Fruit fly (Drosophila melanogaster) whole organism, prepupa: Measurements from ENCODE around the gene CG9302.
A peak's percentile ranks its signal among the peaks of the same experiment; 100 is the strongest.

Experiments used
- Blimp-1 ChIP-seq: fragments of 200-800 bp; sonication (Bioruptor generic); optimal IDR thresholded peaks from 3 replicates; lab custom pipeline; 2017; ENCODE audit warnings: missing biosample characterization, missing genetic modification characterization, mild to moderate bottlenecking, moderate library complexity, missing genetic modification reagents
- CG10631 ChIP-seq: fragments of 200-800 bp; sonication (Bioruptor generic); optimal IDR thresholded peaks from 2 replicates; lab custom pipeline; 2016; ENCODE audit warnings: missing biosample characterization, missing genetic modification characterization
- CG11902 ChIP-seq: fragments of 200-800 bp; sonication (Bioruptor generic); optimal IDR thresholded peaks from 3 replicates; lab custom pipeline; 2016; ENCODE audit warnings: missing biosample characterization, missing genetic modification characterization
- CG1621 ChIP-seq: fragments of 200-800 bp; sonication (Bioruptor generic); optimal IDR thresholded peaks from 3 replicates; lab custom pipeline; 2018; ENCODE audit warnings: missing biosample characterization, mild to moderate bottlenecking, missing genetic modification characterization
- CG3032 ChIP-seq: fragments of 200-800 bp; optimal IDR thresholded peaks from 2 replicates; lab custom pipeline; 2019; ENCODE audit warnings: missing biosample characterization, mild to moderate bottlenecking, missing genetic modification characterization, moderate library complexity
- CG31627 ChIP-seq: fragments of 200-800 bp; sonication (Bioruptor generic); optimal IDR thresholded peaks from 3 replicates; lab custom pipeline; 2016; ENCODE audit warnings: missing biosample characterization, missing genetic modification characterization
- CG32006 ChIP-seq: fragments of 200-800 bp; sonication (Bioruptor generic); optimal IDR thresholded peaks from 3 replicates; lab custom pipeline; 2017; ENCODE audit warnings: missing biosample characterization, mild to moderate bottlenecking, missing genetic modification characterization
- CG34406 ChIP-seq: fragments of 200-800 bp; sonication (Bioruptor generic); optimal IDR thresholded peaks from 3 replicates; lab custom pipeline; 2016; ENCODE audit warnings: missing biosample characterization, missing genetic modification characterization
- CG3919 ChIP-seq: fragments of 200-800 bp; sonication (Bioruptor generic); optimal IDR thresholded peaks from 3 replicates; lab custom pipeline; 2016; ENCODE audit warnings: missing biosample characterization, missing genetic modification characterization
- CG4318 ChIP-seq: fragments of 200-800 bp; sonication (Bioruptor generic); optimal IDR thresholded peaks from 3 replicates; lab custom pipeline; 2017; ENCODE audit warnings: missing biosample characterization, mild to moderate bottlenecking, missing genetic modification characterization
- CG6792 ChIP-seq: fragments of 200-800 bp; sonication (Bioruptor generic); optimal IDR thresholded peaks from 3 replicates; lab custom pipeline; 2016; ENCODE audit warnings: missing biosample characterization, missing genetic modification characterization
- CG6808 ChIP-seq: fragments of 200-800 bp; sonication (Bioruptor generic); optimal IDR thresholded peaks from 3 replicates; lab custom pipeline; 2017; ENCODE audit warnings: missing biosample characterization, missing genetic modification characterization, mild to moderate bottlenecking, moderate library complexity, missing genetic modification reagents
- CG6854 ChIP-seq: fragments of 200-800 bp; sonication (Bioruptor generic); optimal IDR thresholded peaks from 2 replicates; lab custom pipeline; 2017; ENCODE audit warnings: missing biosample characterization, mild to moderate bottlenecking, missing genetic modification characterization
- CG7368 ChIP-seq: fragments of 200-800 bp; sonication (Bioruptor generic); optimal IDR thresholded peaks from 3 replicates; lab custom pipeline; 2016; ENCODE audit warnings: missing biosample characterization, missing genetic modification characterization
- CG8119 ChIP-seq: fragments of 200-800 bp; sonication (Bioruptor generic); IDR thresholded peaks from 3 replicates; pipeline ENCODE4 v1.3.6; 2022; ENCODE audit warnings: missing biosample characterization, missing genetic modification characterization
- CG8319 ChIP-seq: fragments of 200-800 bp; sonication (Bioruptor generic); optimal IDR thresholded peaks from 3 replicates; lab custom pipeline; 2016; ENCODE audit warnings: missing biosample characterization, missing genetic modification characterization
- CG9139 ChIP-seq: fragments of 200-800 bp; sonication (Bioruptor generic); optimal IDR thresholded peaks from 3 replicates; lab custom pipeline; 2017; ENCODE audit warnings: missing biosample characterization, mild to moderate bottlenecking, missing genetic modification characterization
- Eip75B ChIP-seq: fragments of 200-800 bp; sonication (Bioruptor generic); optimal IDR thresholded peaks from 3 replicates; lab custom pipeline; 2016; ENCODE audit warnings: missing biosample characterization, missing genetic modification characterization
- Eip78C ChIP-seq: fragments of 200-800 bp; sonication (Bioruptor generic); peaks from one replicate; lab custom pipeline; 2016; ENCODE audit warnings: missing biosample characterization, missing genetic modification characterization
- Eip93F ChIP-seq: fragments of 200-800 bp; sonication (Bioruptor generic); optimal IDR thresholded peaks from 2 replicates; lab custom pipeline; 2016; ENCODE audit warnings: missing biosample characterization, mild to moderate bottlenecking, missing genetic modification characterization
- Ets21C ChIP-seq: fragments of 200-800 bp; sonication (Bioruptor generic); optimal IDR thresholded peaks from 3 replicates; lab custom pipeline; 2016; ENCODE audit warnings: missing biosample characterization, missing genetic modification characterization
- Ets96B ChIP-seq: fragments of 200-800 bp; optimal IDR thresholded peaks from 2 replicates; lab custom pipeline; 2019; ENCODE audit warnings: missing biosample characterization, mild to moderate bottlenecking, missing genetic modification characterization, moderate library complexity
- Hr38 ChIP-seq: sonication (Bioruptor generic); optimal IDR thresholded peaks from 2 replicates; lab custom pipeline; 2016; ENCODE audit warnings: missing biosample characterization, missing genetic modification characterization
- Hr39 ChIP-seq: fragments of 200-800 bp; sonication (Bioruptor generic); optimal IDR thresholded peaks from 2 replicates; lab custom pipeline; 2016; ENCODE audit warnings: missing biosample characterization, missing genetic modification characterization
- Hr4 ChIP-seq: fragments of 200-800 bp; sonication (Bioruptor generic); optimal IDR thresholded peaks from 3 replicates; lab custom pipeline; 2016; ENCODE audit warnings: missing biosample characterization, missing genetic modification characterization
- Lpt ChIP-seq: fragments of 200-800 bp; sonication (Bioruptor generic); optimal IDR thresholded peaks from 3 replicates; lab custom pipeline; 2016; ENCODE audit warnings: missing biosample characterization, missing genetic modification characterization
- Smox ChIP-seq: fragments of 200-800 bp; sonication (Bioruptor generic); optimal IDR thresholded peaks from 3 replicates; lab custom pipeline; 2016; ENCODE audit warnings: missing biosample characterization, missing genetic modification characterization
- Sox102F ChIP-seq: fragments of 200-800 bp; sonication (Bioruptor generic); optimal IDR thresholded peaks from 2 replicates; lab custom pipeline; 2016; ENCODE audit warnings: missing biosample characterization, mild to moderate bottlenecking, missing genetic modification characterization
- Sox14 ChIP-seq: fragments of 200-800 bp; sonication (Bioruptor generic); optimal IDR thresholded peaks from 3 replicates; lab custom pipeline; 2016; ENCODE audit warnings: missing biosample characterization, missing genetic modification characterization
- Sox15 ChIP-seq: fragments of 200-800 bp; sonication (Bioruptor generic); optimal IDR thresholded peaks from 3 replicates; lab custom pipeline; 2016; ENCODE audit warnings: missing biosample characterization, missing genetic modification characterization
- achi ChIP-seq: fragments of 200-800 bp; sonication (Bioruptor generic); optimal IDR thresholded peaks from 3 replicates; lab custom pipeline; 2016; ENCODE audit warnings: missing biosample characterization, missing genetic modification characterization
- acj6 ChIP-seq: fragments of 200-800 bp; sonication (Bioruptor generic); optimal IDR thresholded peaks from 3 replicates; lab custom pipeline; 2016; ENCODE audit warnings: missing biosample characterization, missing genetic modification characterization
- cyc ChIP-seq: fragments of 200-800 bp; sonication (Bioruptor generic); optimal IDR thresholded peaks from 3 replicates; lab custom pipeline; 2016; ENCODE audit warnings: missing biosample characterization, missing genetic modification characterization
- dac ChIP-seq: fragments of 200-800 bp; sonication (Bioruptor generic); optimal IDR thresholded peaks from 2 replicates; lab custom pipeline; 2017; ENCODE audit warnings: missing biosample characterization, mild to moderate bottlenecking, missing genetic modification characterization
- eg ChIP-seq: fragments of 200-800 bp; sonication (Bioruptor generic); IDR thresholded peaks from 3 replicates; pipeline ENCODE4 v1.3.6; 2022; ENCODE audit warnings: missing biosample characterization, missing genetic modification characterization
- esn ChIP-seq: fragments of 200-800 bp; sonication (Bioruptor generic); optimal IDR thresholded peaks from 2 replicates; lab custom pipeline; 2016; ENCODE audit warnings: missing biosample characterization, mild to moderate bottlenecking, missing genetic modification characterization, moderate library complexity
- fd59A ChIP-seq: fragments of 200-800 bp; sonication (Bioruptor generic); optimal IDR thresholded peaks from 2 replicates; lab custom pipeline; 2017; ENCODE audit warnings: missing biosample characterization, mild to moderate bottlenecking, missing genetic modification characterization, missing genetic modification reagents
- lz ChIP-seq: fragments of 200-800 bp; sonication (Bioruptor generic); optimal IDR thresholded peaks from 3 replicates; lab custom pipeline; 2016; ENCODE audit warnings: missing biosample characterization, missing genetic modification characterization
- net ChIP-seq: fragments of 200-800 bp; sonication (Bioruptor generic); optimal IDR thresholded peaks from 3 replicates; lab custom pipeline; 2016; ENCODE audit warnings: missing biosample characterization, missing genetic modification characterization
- pdm3 ChIP-seq: fragments of 200-800 bp; sonication (Bioruptor generic); optimal IDR thresholded peaks from 3 replicates; lab custom pipeline; 2016; ENCODE audit warnings: missing biosample characterization, missing genetic modification characterization
- salr ChIP-seq, 2 experiments: fragments of 200-800 bp; sonication (Bioruptor generic); optimal IDR thresholded peaks; 3 replicates each; lab custom pipeline; 2016 to 2018; ENCODE audit warnings: missing biosample characterization in 2 of 2, missing genetic modification characterization in 2 of 2, mild to moderate bottlenecking in 1 of 2
- spab ChIP-seq: fragments of 200-800 bp; sonication (Bioruptor generic); optimal IDR thresholded peaks from 2 replicates; lab custom pipeline; 2017; ENCODE audit warnings: missing biosample characterization, mild to moderate bottlenecking, missing genetic modification characterization, missing genetic modification reagents
- topi ChIP-seq: fragments of 200-800 bp; sonication (Bioruptor generic); optimal IDR thresholded peaks from 3 replicates; lab custom pipeline; 2016; ENCODE audit warnings: missing biosample characterization, missing genetic modification characterization

CG9302 gene

dm6 chr2L:13368940-13369339 is 9.4 kb downstream of the CG9302 start, which contains the start of gene CG31855 (continued):
- TF ChIP-seq CG1621 (tag; lab: Kevin White, UChicago) (peak; percentile 44), Sox14 (GFP tag; lab: Kevin White, UChicago) (peak; percentile 85), CG4318 (GFP tag; lab: Kevin White, UChicago) (no peak), pdm3 (peak; percentile 83), eg (GFP tag; lab: Robert Waterston, UW) (peak; percentile 80), fd59A (peak; percentile 27), Sox102F (GFP tag; lab: Kevin White, UChicago) (peak; percentile 87), salr (GFP tag; optimal IDR thresholded peaks at IDR 0.05; lab: Kevin White, UChicago) (peak; percentile 42 to 64), topi (GFP tag; lab: Kevin White, UChicago) (peak; percentile 84), spab (GFP tag; lab: Kevin White, UChicago) (peak; percentile 50), Eip75B (GFP tag; lab: Kevin White, UChicago) (peak; percentile 77), CG8119 (GFP tag; lab: Robert Waterston, UW) (peak; percentile 66), CG6854 (peak; percentile 65), Ets96B (tag; lab: Kevin White, UChicago) (peak; percentile 62)

DNA sequence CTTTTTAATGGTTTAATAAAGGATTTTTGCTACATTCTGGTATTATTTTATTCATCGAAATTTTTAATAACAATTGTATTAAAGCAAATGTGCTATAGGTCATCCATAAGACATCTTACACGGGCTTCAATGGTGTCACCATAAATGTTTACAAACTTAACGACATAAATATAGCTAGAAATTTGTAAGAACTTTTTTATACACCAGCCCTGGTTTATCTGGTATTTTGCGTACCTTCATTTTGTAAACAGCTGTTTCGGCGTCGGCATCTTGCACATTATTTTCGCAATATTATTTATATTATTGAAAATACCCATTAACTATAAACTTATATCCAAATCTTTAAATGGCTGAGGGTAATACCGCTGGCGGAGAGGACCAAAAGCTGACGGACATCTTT is 11.0 kb downstream of the CG9302 start, which contains the start of gene Tap42:
Gene Tap42 (plus strand): TSS at position 240 of the 400 bp plus-strand sequence.
- peak; percentile 24 for TF ChIP-seq acj6 (GFP tag; lab: Kevin White, UChicago)
- peak; percentile 3 for TF ChIP-seq CG3032 (tag; lab: Kevin White, UChicago)
- peak; percentile 79 for TF ChIP-seq Eip78C (GFP tag; lab: Kevin White, UChicago)
- TF ChIP-seq Hr4 (GFP tag; lab: Kevin White, UChicago), result peak; percentile 25
- TF ChIP-seq lz (GFP tag; lab: Kevin White, UChicago), result peak; percentile 5
- no peak for TF ChIP-seq CG9139 (GFP tag; lab: Kevin White, UChicago)
- peak; percentile 9 for TF ChIP-seq cyc (GFP tag; lab: Kevin White, UChicago)
- TF ChIP-seq Blimp-1 (GFP tag; lab: Kevin White, UChicago), result no peak
- no peak for TF ChIP-seq eg (GFP tag; lab: Robert Waterston, UW)
- peak; percentile 45 for TF ChIP-seq esn (GFP tag; lab: Kevin White, UChicago)
- TF ChIP-seq pdm3, result peak; percentile 25
- TF ChIP-seq CG6792 (GFP tag; lab: Kevin White, UChicago), result no peak
- TF ChIP-seq Smox (GFP tag; lab: Kevin White, UChicago), result peak; percentile 37
- TF ChIP-seq Eip93F (GFP tag; lab: Kevin White, UChicago), result peak; percentile 34

DNA sequence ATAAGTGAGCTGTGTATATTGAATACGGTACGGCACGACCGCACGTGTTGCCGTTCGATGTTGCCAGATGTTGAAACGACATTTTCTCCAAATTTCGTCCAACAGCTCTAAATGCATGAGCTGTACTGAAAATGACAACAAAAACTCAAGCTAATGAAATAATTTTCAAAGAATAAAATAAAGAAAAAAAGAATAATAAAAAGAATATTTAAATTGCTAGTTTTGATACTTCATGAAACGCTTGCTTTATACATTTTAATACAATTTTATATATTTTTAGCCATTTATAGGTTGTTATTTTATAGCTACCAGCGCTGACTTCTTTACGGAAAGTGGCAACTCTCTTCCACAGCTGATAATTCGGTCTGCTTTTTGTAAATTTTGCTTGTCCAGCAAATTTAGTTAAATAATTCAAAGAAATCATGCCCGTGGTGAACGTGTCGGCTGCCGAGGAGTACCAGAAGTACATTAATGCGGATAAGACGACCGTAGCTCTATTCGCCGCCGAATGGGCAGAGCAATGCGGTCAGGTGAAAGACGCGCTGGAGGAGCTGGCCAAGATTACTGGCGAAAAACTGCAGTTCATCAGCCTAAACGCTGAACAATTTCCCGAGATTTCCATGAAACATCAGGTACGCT is 12.1 kb downstream of the CG9302 start, which contains the start of the genes Nnp-1 and Grx3:
Gene Nnp-1 (minus strand): TSS at position 81 of the 639 bp plus-strand sequence.
Gene Grx3 (plus strand): TSS at position 339 of the 639 bp plus-strand sequence.
- peak; percentile 45 for TF ChIP-seq Hr39
- peak; percentile 39 for TF ChIP-seq Smox (GFP tag; lab: Kevin White, UChicago)
- no peak for TF ChIP-seq net
- peak; percentile 22 for TF ChIP-seq CG8319 (GFP tag; lab: Kevin White, UChicago)
- TF ChIP-seq Sox15, result peak; percentile 20
- TF ChIP-seq salr (GFP tag; optimal IDR thresholded peaks at IDR 0.05; lab: Kevin White, UChicago), result no peak
- no peak for TF ChIP-seq Eip75B (GFP tag; lab: Kevin White, UChicago)
- no peak for TF ChIP-seq CG8119 (GFP tag; lab: Robert Waterston, UW)
- TF ChIP-seq dac (GFP tag; lab: Kevin White, UChicago), result no peak
- TF ChIP-seq Hr38 (GFP tag; lab: Kevin White, UChicago), result no peak
- TF ChIP-seq CG34406 (GFP tag; lab: Kevin White, UChicago), result peak; percentile 43
- TF ChIP-seq CG3919 (GFP tag; lab: Kevin White, UChicago), result no peak
- TF ChIP-seq eg (GFP tag; lab: Robert Waterston, UW), result peak; percentile 32; the same call in 1 of the 3 replicates
- TF ChIP-seq CG31627 (GFP tag; lab: Kevin White, UChicago), result peak; percentile 27
- no peak for TF ChIP-seq CG32006 (GFP tag; lab: Kevin White, UChicago)
- TF ChIP-seq CG6808 (GFP tag; lab: Kevin White, UChicago), result no peak
- TF ChIP-seq CG7368 (GFP tag; lab: Kevin White, UChicago), result no peak
- TF ChIP-seq Hr4 (GFP tag; lab: Kevin White, UChicago), result no peak
- TF ChIP-seq Lpt (GFP tag; lab: Kevin White, UChicago), result no peak
- TF ChIP-seq esn (GFP tag; lab: Kevin White, UChicago), result no peak
- TF ChIP-seq acj6 (GFP tag; lab: Kevin White, UChicago), result peak; percentile 59
- TF ChIP-seq Ets21C (GFP tag; lab: Kevin White, UChicago), result peak; percentile 20
- peak; percentile 52 for TF ChIP-seq achi (GFP tag; lab: Kevin White, UChicago)
- TF ChIP-seq pdm3, result no peak
- TF ChIP-seq CG10631, result peak; percentile 57
- TF ChIP-seq Eip93F (GFP tag; lab: Kevin White, UChicago), result no peak
- TF ChIP-seq CG6792 (GFP tag; lab: Kevin White, UChicago), result no peak
- peak; percentile 35 for TF ChIP-seq cyc (GFP tag; lab: Kevin White, UChicago)
- no peak for TF ChIP-seq CG4318 (GFP tag; lab: Kevin White, UChicago)
- peak; percentile 48 for TF ChIP-seq lz (GFP tag; lab: Kevin White, UChicago)
- peak; percentile 75 for TF ChIP-seq CG1621 (tag; lab: Kevin White, UChicago)
- peak; percentile 26 for TF ChIP-seq CG11902 (GFP tag; lab: Kevin White, UChicago)
